Fruit fly (Drosophila melanogaster) whole organism, pupa: ENCODE results near the gene TwdlG.

Source experiments
- CG12605 ChIP-seq: fragments of 200-800 bp; sonication (Bioruptor generic); IDR thresholded peaks from 2 replicates; pipeline ENCODE4 v1.3.6; 2022; ENCODE audit warnings: missing biosample characterization, missing genetic modification characterization
- CG13204 ChIP-seq: fragments of 200-800 bp; sonication (Bioruptor generic); optimal IDR thresholded peaks from 2 replicates; lab custom pipeline; 2018; ENCODE audit warnings: missing biosample characterization, mild to moderate bottlenecking, missing genetic modification characterization, moderate library complexity
- CG32121 ChIP-seq: fragments of 200-800 bp; sonication (Bioruptor generic); IDR thresholded peaks from 2 replicates; pipeline ENCODE4 v1.3.6; 2022; ENCODE audit warnings: missing biosample characterization, missing genetic modification characterization
- CG4496 ChIP-seq: fragments of 200-800 bp; sonication (Bioruptor generic); IDR thresholded peaks from 3 replicates; pipeline ENCODE4 v1.3.6; 2022; ENCODE audit warnings: missing biosample characterization, missing genetic modification characterization
- CG8159 ChIP-seq: fragments of 200-800 bp; sonication (Bioruptor generic); optimal IDR thresholded peaks from 3 replicates; lab custom pipeline; 2018; ENCODE audit warnings: missing biosample characterization, mild to moderate bottlenecking, missing genetic modification characterization, moderate library complexity
- CG8301 ChIP-seq: fragments of 200-800 bp; sonication (Bioruptor generic); optimal IDR thresholded peaks from 2 replicates; lab custom pipeline; 2018; ENCODE audit warnings: missing biosample characterization, mild to moderate bottlenecking, missing genetic modification characterization
- CG9948 ChIP-seq: fragments of 200-800 bp; sonication (Bioruptor generic); optimal IDR thresholded peaks from 2 replicates; lab custom pipeline; 2018; ENCODE audit warnings: missing biosample characterization, mild to moderate bottlenecking, missing genetic modification characterization, moderate library complexity
- Pif1A ChIP-seq: fragments of 200-800 bp; sonication (Bioruptor generic); optimal IDR thresholded peaks from 3 replicates; lab custom pipeline; 2016; ENCODE audit warnings: missing biosample characterization, missing genetic modification characterization
- Snoo ChIP-seq: fragments of 200-800 bp; sonication (Bioruptor generic); optimal IDR thresholded peaks from 3 replicates; lab custom pipeline; 2017; ENCODE audit warnings: missing biosample characterization, mild to moderate bottlenecking, missing genetic modification characterization, inconsistent platforms
- fd96Ca ChIP-seq: fragments of 200-800 bp; sonication (Bioruptor generic); IDR thresholded peaks from 3 replicates; pipeline ENCODE4 v1.3.6; 2022; ENCODE audit warnings: missing biosample characterization, missing genetic modification characterization
- gl ChIP-seq: fragments of 200-800 bp; sonication (Bioruptor generic); optimal IDR thresholded peaks from 2 replicates; lab custom pipeline; 2018; ENCODE audit warnings: missing biosample characterization, mild to moderate bottlenecking, missing genetic modification characterization
- rn ChIP-seq: fragments of 200-800 bp; sonication (Bioruptor generic); IDR thresholded peaks from 2 replicates; pipeline ENCODE4 v1.3.6; 2022; ENCODE audit warnings: missing biosample characterization, missing genetic modification characterization

DNA sequence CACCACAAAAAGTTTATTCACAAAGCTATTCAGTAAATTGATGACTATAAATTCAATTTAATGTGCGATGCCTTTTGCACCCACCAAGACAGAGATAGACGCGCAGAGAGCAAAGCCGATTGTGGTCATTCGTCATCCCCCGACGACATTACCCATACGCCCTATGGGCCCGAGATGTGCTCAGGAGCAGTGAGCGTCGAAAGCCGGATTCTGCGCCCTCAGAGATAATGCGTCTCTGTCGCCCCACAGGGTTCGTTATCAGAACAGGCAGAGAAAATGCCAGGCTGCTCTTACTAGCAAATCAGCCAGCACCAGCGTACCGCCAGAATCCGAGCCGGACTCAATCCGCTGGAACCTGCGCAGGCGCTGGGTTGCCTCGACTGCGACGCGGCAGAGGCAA is 40.1 kb upstream of the TwdlG start:
- TF ChIP-seq CG12605 (GFP tag; lab: Robert Waterston, UW), result no peak
- no peak for TF ChIP-seq rn (GFP tag; lab: Robert Waterston, UW)
- no peak for TF ChIP-seq Snoo (tag; lab: Kevin White, UChicago)
- no peak for TF ChIP-seq CG8301
- no peak for TF ChIP-seq CG9948 (tag; lab: Kevin White, UChicago)
- peak; percentile 7 for TF ChIP-seq gl
- no peak for TF ChIP-seq CG32121 (GFP tag; lab: Robert Waterston, UW)
- no peak for TF ChIP-seq CG4496 (GFP tag; lab: Robert Waterston, UW)
- no peak for TF ChIP-seq Pif1A
- no peak for TF ChIP-seq CG8159
- TF ChIP-seq CG13204, result no peak
- no peak for TF ChIP-seq fd96Ca (GFP tag; lab: Robert Waterston, UW)
